Worm (Caenorhabditis elegans) whole organism, mixed stage, embryonic: Measurements from ENCODE around the gene npr-40.

Source experiments
- M03D4.4 ChIP-seq: sonication (generic microtip); optimal IDR thresholded peaks from 2 replicates; lab custom pipeline; 2017; ENCODE audit warnings: mild to moderate bottlenecking, missing genetic modification characterization, missing compliant biosample characterization
- bed-3 ChIP-seq: fragments of 200-800 bp; sonication (Bioruptor generic); optimal IDR thresholded peaks from 3 replicates; lab custom pipeline; 2018; ENCODE audit warnings: mild to moderate bottlenecking, missing genetic modification characterization, moderate library complexity, missing compliant biosample characterization
- blmp-1 ChIP-seq: fragments of 150-350 bp; optimal IDR thresholded peaks from 2 replicates; lab custom pipeline; 2014; ENCODE audit warnings: missing biosample characterization, missing genetic modification characterization
- ceh-39 ChIP-seq: fragments of 150-350 bp; optimal IDR thresholded peaks from 2 replicates; lab custom pipeline; 2014; ENCODE audit warnings: missing biosample characterization, missing genetic modification characterization
- ceh-43 ChIP-seq: fragments of 200-800 bp; sonication (Bioruptor generic); optimal IDR thresholded peaks from 2 replicates; lab custom pipeline; 2018; ENCODE audit warnings: mild to moderate bottlenecking, missing genetic modification characterization, moderate library complexity, missing compliant biosample characterization
- ceh-83 ChIP-seq: fragments of 200-800 bp; sonication (Bioruptor generic); optimal IDR thresholded peaks from 2 replicates; lab custom pipeline; 2018; ENCODE audit warnings: mild to moderate bottlenecking, missing genetic modification characterization, missing compliant biosample characterization
- ces-1 ChIP-seq: fragments of 150-350 bp; optimal IDR thresholded peaks from 2 replicates; lab custom pipeline; 2014; ENCODE audit warnings: missing biosample characterization, missing genetic modification reagents, missing genetic modification characterization
- cnd-1 ChIP-seq: fragments of 200-800 bp; sonication (Bioruptor generic); optimal IDR thresholded peaks from 2 replicates; lab custom pipeline; 2018; ENCODE audit warnings: mild to moderate bottlenecking, missing genetic modification characterization, missing compliant biosample characterization
- drap-1 ChIP-seq: fragments of 200-800 bp; sonication (Bioruptor generic); optimal IDR thresholded peaks from 3 replicates; lab custom pipeline; 2018; ENCODE audit warnings: mild to moderate bottlenecking, missing genetic modification characterization, missing compliant biosample characterization
- elt-1 ChIP-seq: sonication (generic microtip); optimal IDR thresholded peaks from 2 replicates; lab custom pipeline; 2017; ENCODE audit warnings: missing genetic modification characterization, mild to moderate bottlenecking, missing compliant biosample characterization, antibody characterized with exemption, moderate library complexity, borderline replicate concordance; ENCODE audit not compliant: insufficient read depth
- elt-3 ChIP-seq: fragments of 150-350 bp; optimal IDR thresholded peaks from 2 replicates; lab custom pipeline; 2014; ENCODE audit warnings: missing biosample characterization, missing genetic modification characterization
- flh-1 ChIP-seq: fragments of 200-800 bp; sonication (Bioruptor generic); optimal IDR thresholded peaks from 2 replicates; lab custom pipeline; 2018; ENCODE audit warnings: mild to moderate bottlenecking, missing genetic modification characterization, moderate library complexity, missing compliant biosample characterization
- ham-2 ChIP-seq: fragments of 200-800 bp; sonication (Bioruptor generic); optimal IDR thresholded peaks from 2 replicates; lab custom pipeline; 2018; ENCODE audit warnings: mild to moderate bottlenecking, missing genetic modification characterization, missing compliant biosample characterization
- hlh-1 ChIP-seq: fragments of 150-350 bp; optimal IDR thresholded peaks from 2 replicates; lab custom pipeline; 2014; ENCODE audit warnings: missing biosample characterization, missing genetic modification reagents, missing genetic modification characterization
- lin-13 ChIP-seq: fragments of 150-350 bp; optimal IDR thresholded peaks from 2 replicates; lab custom pipeline; 2014; ENCODE audit warnings: missing biosample characterization, missing genetic modification characterization
- lsy-2 ChIP-seq: fragments of 150-350 bp; optimal IDR thresholded peaks from 2 replicates; lab custom pipeline; 2014; ENCODE audit warnings: missing biosample characterization, missing genetic modification characterization
- mab-5 ChIP-seq: fragments of 150-350 bp; optimal IDR thresholded peaks from 2 replicates; lab custom pipeline; 2014; ENCODE audit warnings: missing biosample characterization, missing genetic modification characterization
- mep-1 ChIP-seq: fragments of 150-350 bp; optimal IDR thresholded peaks from 2 replicates; lab custom pipeline; 2017; ENCODE audit warnings: missing biosample characterization, missing genetic modification reagents, missing genetic modification characterization, inconsistent platforms
- mls-2 ChIP-seq: sonication (generic microtip); optimal IDR thresholded peaks from 2 replicates; lab custom pipeline; 2016; ENCODE audit warnings: mild to moderate bottlenecking, missing genetic modification characterization, moderate library complexity, missing compliant biosample characterization
- nhr-12 ChIP-seq: fragments of 150-350 bp; optimal IDR thresholded peaks from 2 replicates; lab custom pipeline; 2014; ENCODE audit warnings: missing biosample characterization, missing genetic modification characterization
- nhr-2 ChIP-seq: fragments of 150-350 bp; optimal IDR thresholded peaks from 2 replicates; lab custom pipeline; 2014; ENCODE audit warnings: missing biosample characterization, missing genetic modification characterization
- nhr-237 ChIP-seq: fragments of 150-350 bp; optimal IDR thresholded peaks from 2 replicates; lab custom pipeline; 2014; ENCODE audit warnings: missing biosample characterization, missing genetic modification characterization
- nhr-28 ChIP-seq: fragments of 150-350 bp; optimal IDR thresholded peaks from 2 replicates; lab custom pipeline; 2014; ENCODE audit warnings: missing biosample characterization, missing genetic modification characterization
- nhr-76 ChIP-seq: sonication (generic microtip); optimal IDR thresholded peaks from 2 replicates; lab custom pipeline; 2017; ENCODE audit warnings: missing biosample characterization, missing genetic modification characterization
- pha-4 ChIP-seq: fragments of 150-350 bp; optimal IDR thresholded peaks from 2 replicates; lab custom pipeline; 2018; ENCODE audit warnings: missing biosample characterization, missing genetic modification reagents, missing genetic modification characterization
- sem-2 ChIP-seq: fragments of 200-800 bp; sonication (Bioruptor generic); optimal IDR thresholded peaks from 2 replicates; lab custom pipeline; 2018; ENCODE audit warnings: mild to moderate bottlenecking, missing genetic modification characterization, missing compliant biosample characterization
- snpc-4 ChIP-seq: fragments of 150-350 bp; optimal IDR thresholded peaks from 2 replicates; lab custom pipeline; 2014; ENCODE audit warnings: missing biosample characterization, missing genetic modification characterization
- tbx-8 ChIP-seq: fragments of 200-800 bp; sonication (Bioruptor generic); optimal IDR thresholded peaks from 2 replicates; lab custom pipeline; 2018; ENCODE audit warnings: mild to moderate bottlenecking, missing genetic modification characterization, moderate library complexity, missing compliant biosample characterization
- ztf-11 ChIP-seq: fragments of 150-350 bp; optimal IDR thresholded peaks from 2 replicates; lab custom pipeline; 2014; ENCODE audit warnings: missing biosample characterization, missing genetic modification characterization

Gene npr-40

DNA sequence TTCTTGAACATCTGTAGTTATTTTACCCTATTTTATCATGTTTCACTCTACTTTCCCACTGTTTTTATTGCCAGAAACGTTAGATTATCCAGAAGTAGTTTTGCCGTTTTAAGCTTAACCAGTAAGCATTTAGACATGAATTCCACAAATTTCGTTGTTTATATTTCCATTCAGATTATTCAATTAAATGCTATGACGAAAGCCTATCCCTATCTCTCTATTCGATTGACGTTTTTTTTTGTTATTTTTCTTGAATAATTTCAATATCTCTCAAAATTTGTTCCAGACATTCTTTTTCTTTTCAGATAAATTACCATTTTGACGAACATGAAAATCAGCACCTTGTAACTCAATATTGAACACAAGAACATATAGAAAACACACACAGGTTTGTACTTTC, at the start of gene npr-40:
Gene npr-40, plus strand, starts transcription at position 301 of the 400 bp plus-strand sequence.
- TF ChIP-seq ceh-43 (GFP tag; lab: Kevin White, UChicago), result no peak
- TF ChIP-seq elt-1, result no peak
- no peak for TF ChIP-seq snpc-4
- no peak for TF ChIP-seq bed-3 (GFP tag; lab: Kevin White, UChicago)
- no peak for TF ChIP-seq elt-3 (tag; lab: Kevin White, UChicago)
- TF ChIP-seq ceh-39, result no peak
- TF ChIP-seq ceh-83 (GFP tag; lab: Kevin White, UChicago), result no peak
- TF ChIP-seq nhr-237, result no peak
- TF ChIP-seq nhr-2, result no peak
- TF ChIP-seq lsy-2 (tag; lab: Kevin White, UChicago), result no peak
- no peak for TF ChIP-seq M03D4.4 (tag; lab: Kevin White, UChicago)
- TF ChIP-seq ces-1, result no peak
- no peak for TF ChIP-seq lin-13 (tag; lab: Kevin White, UChicago)
- no peak for TF ChIP-seq pha-4 (tag; lab: Kevin White, UChicago)
- no peak for TF ChIP-seq drap-1
- TF ChIP-seq tbx-8 (GFP tag; lab: Kevin White, UChicago), result no peak
- TF ChIP-seq mep-1 (tag; lab: Kevin White, UChicago), result no peak
- TF ChIP-seq nhr-28 (tag; lab: Kevin White, UChicago), result no peak
- TF ChIP-seq nhr-12, result no peak
- TF ChIP-seq hlh-1 (tag; lab: Kevin White, UChicago), result no peak

DNA sequence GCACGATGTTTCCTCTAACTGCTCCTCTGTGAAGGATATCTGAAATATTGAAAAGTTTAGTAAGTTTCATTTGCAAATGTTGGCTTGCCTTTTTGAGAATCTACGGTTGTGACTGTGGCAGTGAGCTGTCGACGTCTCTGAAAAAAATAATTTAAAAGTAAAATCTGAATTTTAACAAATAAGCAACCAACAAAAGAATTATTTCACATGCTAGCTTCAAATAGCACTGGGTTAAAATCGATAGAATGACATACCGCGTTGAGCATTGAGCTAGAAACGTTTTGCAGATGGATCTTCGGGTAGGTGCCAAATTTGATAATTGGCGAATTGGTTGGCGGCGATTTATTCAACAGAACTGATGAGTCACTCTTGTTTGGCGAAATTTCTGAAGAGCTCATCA, 46.9 kb upstream of the npr-40 start, which contains the start of gene F31F6.2:
Gene F31F6.2, minus strand, starts transcription at position 101 of the 400 bp plus-strand sequence.
- no peak for TF ChIP-seq bed-3 (GFP tag; lab: Kevin White, UChicago)
- no peak for TF ChIP-seq M03D4.4 (tag; lab: Kevin White, UChicago)
- TF ChIP-seq snpc-4, result no peak
- TF ChIP-seq nhr-76 (tag; lab: Kevin White, UChicago), result no peak
- no peak for TF ChIP-seq pha-4 (tag; lab: Kevin White, UChicago)
- no peak for TF ChIP-seq flh-1 (GFP tag; lab: Kevin White, UChicago)
- TF ChIP-seq mab-5 (tag; lab: Kevin White, UChicago), result no peak
- TF ChIP-seq ham-2 (GFP tag; lab: Kevin White, UChicago), result no peak
- no peak for TF ChIP-seq lsy-2 (tag; lab: Kevin White, UChicago)
- TF ChIP-seq hlh-1 (tag; lab: Kevin White, UChicago), result no peak
- no peak for TF ChIP-seq nhr-237
- no peak for TF ChIP-seq ztf-11 (tag; lab: Kevin White, UChicago)
- no peak for TF ChIP-seq mls-2 (tag; lab: Kevin White, UChicago)
- no peak for TF ChIP-seq elt-1
- TF ChIP-seq nhr-2, result no peak
- TF ChIP-seq drap-1, result no peak
- no peak for TF ChIP-seq nhr-12
- TF ChIP-seq cnd-1 (tag; lab: Kevin White, UChicago), result no peak

DNA sequence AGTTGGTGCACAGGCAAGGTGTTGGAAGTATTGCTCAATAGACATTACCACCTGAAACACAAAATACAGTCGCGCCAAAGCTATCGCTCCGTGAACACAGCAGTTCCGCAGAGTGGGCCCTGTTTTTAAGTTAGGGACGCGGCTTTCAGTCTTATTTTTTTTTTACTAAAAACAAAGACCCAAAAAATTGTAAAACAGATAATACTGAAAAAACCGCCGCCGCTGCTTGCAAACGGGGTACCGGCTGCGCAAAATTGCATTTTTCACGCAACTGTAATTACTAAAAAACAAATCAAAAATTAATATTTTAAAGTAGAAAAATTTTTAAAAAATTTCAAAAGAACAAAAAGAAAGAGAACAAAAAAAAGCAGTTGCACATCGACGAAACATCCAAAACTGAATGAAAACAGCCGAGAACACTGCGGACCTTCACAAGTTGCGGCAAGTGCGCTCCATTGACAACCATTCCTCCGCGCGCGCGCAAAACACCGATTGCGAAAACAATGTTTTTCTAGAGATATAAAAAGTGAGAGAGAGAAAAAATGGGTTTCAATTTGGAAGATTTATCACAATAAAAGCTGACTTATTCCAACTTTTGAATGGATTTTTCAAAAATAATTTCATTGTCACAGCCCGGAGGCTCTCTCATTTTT, 45.7 kb upstream of the npr-40 start, which contains the start of gene F31F6.3:
Gene F31F6.3, minus strand, starts transcription at position 51 of the 653 bp plus-strand sequence.
- TF ChIP-seq bed-3 (GFP tag; lab: Kevin White, UChicago) (no peak), mep-1 (tag; lab: Kevin White, UChicago) (no peak)

DNA sequence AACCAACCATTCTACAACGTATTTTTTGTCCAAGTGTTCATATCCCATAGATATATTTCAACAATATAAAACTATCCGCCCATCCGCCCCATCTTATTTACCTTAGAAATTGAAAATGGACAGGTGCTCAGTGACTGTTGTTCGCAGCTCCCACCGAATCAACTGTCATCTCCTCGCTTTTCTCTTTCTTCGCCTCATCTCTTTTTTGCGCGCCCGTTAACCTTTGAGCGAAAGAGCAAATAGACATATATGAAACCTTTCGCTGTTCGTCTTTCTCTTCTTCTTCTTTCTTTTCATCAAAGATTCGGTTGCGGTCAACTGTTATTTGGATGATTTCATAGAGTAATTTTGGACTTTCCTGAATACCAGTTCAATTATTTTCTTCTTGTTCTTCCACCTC, 43.0 kb upstream of the npr-40 start, which contains the start of gene sssh-1:
Gene sssh-1, plus strand, starts transcription at position 301 of the 400 bp plus-strand sequence.
- TF ChIP-seq lsy-2 (tag; lab: Kevin White, UChicago) (no peak), lin-13 (tag; lab: Kevin White, UChicago) (no peak), blmp-1 (no peak), mls-2 (tag; lab: Kevin White, UChicago) (no peak), nhr-28 (tag; lab: Kevin White, UChicago) (no peak), ces-1 (no peak), ham-2 (GFP tag; lab: Kevin White, UChicago) (no peak), ceh-83 (GFP tag; lab: Kevin White, UChicago) (no peak), bed-3 (GFP tag; lab: Kevin White, UChicago) (no peak), sem-2 (GFP tag; lab: Kevin White, UChicago) (no peak), M03D4.4 (tag; lab: Kevin White, UChicago) (no peak), flh-1 (GFP tag; lab: Kevin White, UChicago) (no peak), nhr-2 (no peak), ceh-39 (no peak), ceh-43 (GFP tag; lab: Kevin White, UChicago) (no peak), cnd-1 (tag; lab: Kevin White, UChicago) (no peak), snpc-4 (no peak)

DNA sequence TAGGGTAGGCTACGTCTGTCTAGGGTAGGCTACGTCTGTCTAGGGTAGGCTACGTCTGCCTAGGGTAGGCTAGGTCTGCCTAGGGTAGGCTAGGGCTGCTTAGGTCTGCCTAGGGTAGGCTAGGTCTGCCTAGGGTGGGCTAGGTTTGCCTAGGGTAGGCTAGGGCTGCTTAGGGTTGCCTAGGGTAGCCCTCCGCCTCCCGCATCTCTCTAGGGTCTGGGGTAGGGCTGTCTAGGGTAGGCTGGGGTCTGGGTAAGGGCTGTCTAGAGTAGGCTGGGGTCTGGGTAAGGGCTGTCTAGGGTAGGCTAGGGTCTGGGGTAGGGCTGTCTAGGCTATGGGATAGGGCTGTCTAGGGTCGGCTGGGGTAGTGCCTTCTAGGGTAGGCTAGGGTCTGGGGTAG, 40.9 kb upstream of the npr-40 start:
- TF ChIP-seq nhr-28 (tag; lab: Kevin White, UChicago) (no peak), ceh-83 (GFP tag; lab: Kevin White, UChicago) (peak; percentile 41), elt-1 (no peak)
